Worm (Caenorhabditis elegans) whole organism, young adult: ENCODE results near the gene col-145.
A peak's percentile ranks its signal among the peaks of the same experiment; 100 is the strongest.

Experiments
- F10E7.11 ChIP-seq: sonication (generic microtip); optimal IDR thresholded peaks from 2 replicates; lab custom pipeline; 2017; ENCODE audit warnings: mild to moderate bottlenecking, missing genetic modification characterization, moderate library complexity, missing compliant biosample characterization
- F22D6.2 ChIP-seq: sonication (generic microtip); optimal IDR thresholded peaks from 2 replicates; lab custom pipeline; 2016; ENCODE audit warnings: mild to moderate bottlenecking, missing genetic modification characterization, missing compliant biosample characterization
- F23B12.7 ChIP-seq: sonication (generic microtip); optimal IDR thresholded peaks from 2 replicates; lab custom pipeline; 2017; ENCODE audit warnings: missing genetic modification characterization, mild to moderate bottlenecking, missing compliant biosample characterization, antibody characterized with exemption, moderate library complexity; ENCODE audit not compliant: insufficient read depth
- F37B4.10 ChIP-seq: fragments of 200-800 bp; sonication (Bioruptor generic); IDR thresholded peaks from 2 replicates; pipeline ENCODE4 v1.3.6; 2022; ENCODE audit warnings: missing genetic modification characterization, missing compliant biosample characterization
- F39B2.1 ChIP-seq: fragments of 200-800 bp; sonication (Bioruptor generic); IDR thresholded peaks from 2 replicates; pipeline ENCODE4 v1.3.6; 2022; ENCODE audit warnings: missing genetic modification reagents, missing genetic modification characterization, missing compliant biosample characterization
- T07F8.4 ChIP-seq: sonication (generic microtip); optimal IDR thresholded peaks from 2 replicates; lab custom pipeline; 2016; ENCODE audit warnings: mild to moderate bottlenecking, missing genetic modification characterization, moderate library complexity, missing compliant biosample characterization
- T26A5.8 ChIP-seq: sonication (generic microtip); optimal IDR thresholded peaks from 2 replicates; lab custom pipeline; 2016; ENCODE audit warnings: missing genetic modification characterization, missing compliant biosample characterization
- Y56A3A.18 ChIP-seq: fragments of 200-800 bp; sonication (Bioruptor generic); IDR thresholded peaks from 2 replicates; pipeline ENCODE4 v1.3.6; 2022; ENCODE audit warnings: missing genetic modification reagents, missing genetic modification characterization, missing compliant biosample characterization
- Y67H2A.10 ChIP-seq: fragments of 200-800 bp; sonication (Bioruptor generic); conservative IDR thresholded peaks from 2 replicates; pipeline ENCODE4 v1.3.6; 2022; ENCODE audit warnings: missing genetic modification reagents, missing genetic modification characterization, missing compliant biosample characterization
- aptf-3 ChIP-seq: fragments of 200-800 bp; sonication (Bioruptor generic); IDR thresholded peaks from 2 replicates; pipeline ENCODE4 v1.3.6; 2022; ENCODE audit warnings: missing genetic modification characterization, missing compliant biosample characterization
- ccch-3 ChIP-seq: fragments of 200-800 bp; sonication (Bioruptor generic); optimal IDR thresholded peaks from 2 replicates; lab custom pipeline; 2018; ENCODE audit warnings: mild to moderate bottlenecking, missing genetic modification characterization, missing compliant biosample characterization
- ceh-91 ChIP-seq: fragments of 200-800 bp; sonication (Bioruptor generic); IDR thresholded peaks from 2 replicates; pipeline ENCODE4 v1.3.6; 2022; ENCODE audit warnings: missing genetic modification reagents, missing genetic modification characterization, missing compliant biosample characterization
- egl-18 ChIP-seq: fragments of 200-800 bp; sonication (Bioruptor generic); IDR thresholded peaks from 2 replicates; pipeline ENCODE4 v1.3.6; 2022; ENCODE audit warnings: missing genetic modification reagents, missing genetic modification characterization, missing compliant biosample characterization
- ets-4 ChIP-seq: fragments of 200-800 bp; sonication (Bioruptor generic); optimal IDR thresholded peaks from 2 replicates; lab custom pipeline; 2018; ENCODE audit warnings: mild to moderate bottlenecking, missing genetic modification characterization, missing compliant biosample characterization
- hmg-1.2 ChIP-seq: fragments of 200-800 bp; sonication (Bioruptor generic); IDR thresholded peaks from 2 replicates; pipeline ENCODE4 v1.3.6; 2022; ENCODE audit warnings: missing genetic modification reagents, missing genetic modification characterization, missing compliant biosample characterization
- hmg-20 ChIP-seq: fragments of 200-800 bp; sonication (Bioruptor generic); IDR thresholded peaks from 2 replicates; pipeline ENCODE4 v1.3.6; 2022; ENCODE audit warnings: missing genetic modification reagents, missing genetic modification characterization, missing compliant biosample characterization
- lag-1 ChIP-seq: fragments of 200-800 bp; sonication (Bioruptor generic); IDR thresholded peaks from 2 replicates; pipeline ENCODE4 v1.3.6; 2022; ENCODE audit warnings: missing genetic modification reagents, missing genetic modification characterization, missing compliant biosample characterization
- lin-35 ChIP-seq, 3 experiments: fragments of 150-350 bp in 2 of 3; sonication (generic microtip) in 1 of 3; optimal IDR thresholded peaks; 2 replicates each; lab custom pipeline; 2014 to 2018; ENCODE audit warnings: missing biosample characterization in 3 of 3, missing genetic modification characterization in 3 of 3, missing genetic modification reagents in 3 of 3
- lsl-1 ChIP-seq: fragments of 200-800 bp; sonication (Bioruptor generic); optimal IDR thresholded peaks from 2 replicates; lab custom pipeline; 2018; ENCODE audit warnings: mild to moderate bottlenecking, missing genetic modification characterization, moderate library complexity, missing compliant biosample characterization
- mel-28 ChIP-seq: sonication (generic microtip); optimal IDR thresholded peaks from 2 replicates; lab custom pipeline; 2016; ENCODE audit warnings: borderline replicate concordance, mild to moderate bottlenecking, missing genetic modification characterization, missing compliant biosample characterization
- nhr-120 ChIP-seq: fragments of 200-800 bp; sonication (Bioruptor generic); IDR thresholded peaks from 2 replicates; pipeline ENCODE4 v1.3.6; 2022; ENCODE audit warnings: missing genetic modification characterization, missing compliant biosample characterization
- nhr-80 ChIP-seq: sonication (generic microtip); optimal IDR thresholded peaks from 2 replicates; lab custom pipeline; 2016; ENCODE audit warnings: missing genetic modification characterization, missing compliant biosample characterization
- pbrm-1 ChIP-seq: fragments of 200-800 bp; sonication (Bioruptor generic); IDR thresholded peaks from 2 replicates; pipeline ENCODE4 v1.3.6; 2022; ENCODE audit warnings: missing genetic modification reagents, missing genetic modification characterization, missing compliant biosample characterization
- rec-8 ChIP-seq, 2 experiments: sonication (generic microtip); optimal IDR thresholded peaks; 2 replicates each; lab custom pipeline; 2016; ENCODE audit warnings: mild to moderate bottlenecking in 2 of 2, missing genetic modification characterization in 2 of 2, missing genetic modification reagents in 2 of 2, missing genotype in 2 of 2, missing biosample characterization in 1 of 2, missing compliant biosample characterization in 1 of 2, moderate library complexity in 1 of 2
- repo-1 ChIP-seq: sonication (generic microtip); optimal IDR thresholded peaks from 2 replicates; lab custom pipeline; 2017; ENCODE audit warnings: mild to moderate bottlenecking, missing genetic modification characterization, missing compliant biosample characterization
- rpc-1 ChIP-seq, 2 experiments: fragments of 150-350 bp in 1 of 2; sonication (generic microtip) in 1 of 2; optimal IDR thresholded peaks; 2 replicates each; lab custom pipeline; 2014 to 2018; ENCODE audit warnings: missing biosample characterization in 1 of 2, missing genetic modification characterization in 1 of 2, missing genetic modification reagents in 1 of 2, missing genotype in 1 of 2
- sdz-38 ChIP-seq: sonication (generic microtip); optimal IDR thresholded peaks from 2 replicates; lab custom pipeline; 2016; ENCODE audit warnings: missing genotype, missing genetic modification characterization, missing compliant biosample characterization
- sea-2 ChIP-seq: fragments of 200-800 bp; sonication (Bioruptor generic); IDR thresholded peaks from 2 replicates; pipeline ENCODE4 v1.3.6; 2022; ENCODE audit warnings: missing genetic modification characterization, missing compliant biosample characterization
- snpc-1.1 ChIP-seq: sonication (generic microtip); optimal IDR thresholded peaks from 2 replicates; lab custom pipeline; 2017; ENCODE audit warnings: missing genetic modification characterization, mild to moderate bottlenecking, missing compliant biosample characterization, antibody characterized with exemption, moderate library complexity, missing genotype, missing genetic modification reagents; ENCODE audit not compliant: insufficient read depth
- snpc-4 ChIP-seq, 5 experiments: fragments of 150-350 bp in 1 of 5; sonication (generic microtip) in 4 of 5; optimal IDR thresholded peaks; 2 replicates each; lab custom pipeline; 2014 to 2018; ENCODE audit warnings: missing genetic modification characterization in 5 of 5, missing biosample characterization in 3 of 5, antibody characterized with exemption in 2 of 5, mild to moderate bottlenecking in 2 of 5, missing compliant biosample characterization in 2 of 5, missing genotype in 2 of 5, moderate library complexity in 2 of 5, missing genetic modification reagents in 1 of 5
- tbx-9 ChIP-seq: sonication (generic microtip); optimal IDR thresholded peaks from 2 replicates; lab custom pipeline; 2016; ENCODE audit warnings: borderline replicate concordance, missing genetic modification characterization, inconsistent platforms, missing compliant biosample characterization
- unc-62 ChIP-seq: fragments of 150-350 bp; optimal IDR thresholded peaks from 2 replicates; lab custom pipeline; 2014; ENCODE audit warnings: missing biosample characterization, missing genetic modification reagents, missing genetic modification characterization
- zfh-2 ChIP-seq: fragments of 200-800 bp; sonication (Bioruptor generic); conservative IDR thresholded peaks from 2 replicates; pipeline ENCODE4 v1.3.6; 2022; ENCODE audit warnings: missing genetic modification reagents, missing genetic modification characterization, missing compliant biosample characterization
- ztf-25 ChIP-seq: fragments of 200-800 bp; sonication (Bioruptor generic); IDR thresholded peaks from 2 replicates; pipeline ENCODE4 v1.3.6; 2022; ENCODE audit warnings: missing genetic modification reagents, missing genetic modification characterization, missing compliant biosample characterization
- ztf-28 ChIP-seq: fragments of 200-800 bp; sonication (Bioruptor generic); IDR thresholded peaks from 2 replicates; pipeline ENCODE4 v1.3.6; 2022; ENCODE audit warnings: missing genetic modification reagents, missing genetic modification characterization, missing compliant biosample characterization
- ztf-6 ChIP-seq: fragments of 200-800 bp; sonication (Bioruptor generic); IDR thresholded peaks from 2 replicates; pipeline ENCODE4 v1.3.6; 2022; ENCODE audit warnings: missing genetic modification reagents, missing genetic modification characterization, missing compliant biosample characterization

The col-145 gene

ce11 chrV:9172989-9173388 lies 10.2 kb upstream of the col-145 start, which contains the start of gene gad-3:
Gene gad-3 (minus strand): TSS chrV:9173005.
- no peak for TF ChIP-seq ets-4 (GFP tag; lab: Kevin White, UChicago)
- peak; percentile 60 for TF ChIP-seq nhr-80
- TF ChIP-seq F23B12.7, result no peak

ce11 chrV:9168089-9168488 lies 5.3 kb upstream of the col-145 start, which contains the start of gene B0222.11:
Gene B0222.11 (minus strand): TSS chrV:9168189.
- TF ChIP-seq ztf-25 (GFP tag; lab: Robert Waterston, UW) (no peak), F39B2.1 (GFP tag; lab: Robert Waterston, UW) (no peak), T07F8.4 (tag; lab: Kevin White, UChicago) (no peak), egl-18 (GFP tag; lab: Robert Waterston, UW) (no peak), hmg-1.2 (GFP tag; lab: Robert Waterston, UW) (no peak), hmg-20 (GFP tag; lab: Robert Waterston, UW) (no peak), unc-62 (no peak), repo-1 (no peak), zfh-2 (GFP tag; lab: Robert Waterston, UW) (no peak), mel-28 (no peak), lsl-1 (no peak), tbx-9 (tag; lab: Kevin White, UChicago) (no peak)

ce11 chrV:9166306-9166705 lies 3.5 kb upstream of the col-145 start:
- TF ChIP-seq nhr-120 (no peak), snpc-1.1 (tag; lab: Kevin White, UChicago) (no peak), rpc-1 (optimal IDR thresholded peaks at IDR 0.05; lab: Kevin White, UChicago) (no peak), rpc-1 (tag; optimal IDR thresholded peaks at IDR 0.05; lab: Kevin White, UChicago) (no peak), ccch-3 (GFP tag; lab: Kevin White, UChicago) (no peak), snpc-4 (GFP tag; optimal IDR thresholded peaks at IDR 0.05; lab: Kevin White, UChicago) (no peak), snpc-4 (tag; optimal IDR thresholded peaks at IDR 0.05; lab: Kevin White, UChicago) (no peak), aptf-3 (no peak), sea-2 (no peak), rec-8 (tag; optimal IDR thresholded peaks at IDR 0.05; lab: Kevin White, UChicago) (no peak), ztf-28 (GFP tag; lab: Robert Waterston, UW) (no peak), lin-35 (GFP tag; optimal IDR thresholded peaks at IDR 0.05; lab: Kevin White, UChicago) (no peak), F37B4.10 (GFP tag; lab: Robert Waterston, UW) (no peak)
- TF ChIP-seq, all 124 proteins: peak for 0

- no peak for TF ChIP-seq pbrm-1
- TF ChIP-seq sdz-38 (tag; lab: Kevin White, UChicago), result no peak
- no peak for TF ChIP-seq Y56A3A.18 (GFP tag; lab: Robert Waterston, UW)
- TF ChIP-seq Y67H2A.10, result no peak
- no peak for TF ChIP-seq ztf-6 (GFP tag; lab: Robert Waterston, UW)
- no peak for TF ChIP-seq F10E7.11
- no peak for TF ChIP-seq F22D6.2 (tag; lab: Kevin White, UChicago)
- no peak for TF ChIP-seq lag-1 (GFP tag; lab: Robert Waterston, UW)
- TF ChIP-seq ceh-91, result no peak
- TF ChIP-seq T26A5.8 (tag; lab: Kevin White, UChicago), result no peak
Measured at ce11 chrV:9165073-9165699, 2.4 kb upstream of the col-145 start, which contains the start of gene col-10. Gene col-10 (minus strand): TSS chrV:9165307.
